Fruit fly (Drosophila melanogaster): ENCODE data around the gene CG2865.

Gene CG2865

DNA sequence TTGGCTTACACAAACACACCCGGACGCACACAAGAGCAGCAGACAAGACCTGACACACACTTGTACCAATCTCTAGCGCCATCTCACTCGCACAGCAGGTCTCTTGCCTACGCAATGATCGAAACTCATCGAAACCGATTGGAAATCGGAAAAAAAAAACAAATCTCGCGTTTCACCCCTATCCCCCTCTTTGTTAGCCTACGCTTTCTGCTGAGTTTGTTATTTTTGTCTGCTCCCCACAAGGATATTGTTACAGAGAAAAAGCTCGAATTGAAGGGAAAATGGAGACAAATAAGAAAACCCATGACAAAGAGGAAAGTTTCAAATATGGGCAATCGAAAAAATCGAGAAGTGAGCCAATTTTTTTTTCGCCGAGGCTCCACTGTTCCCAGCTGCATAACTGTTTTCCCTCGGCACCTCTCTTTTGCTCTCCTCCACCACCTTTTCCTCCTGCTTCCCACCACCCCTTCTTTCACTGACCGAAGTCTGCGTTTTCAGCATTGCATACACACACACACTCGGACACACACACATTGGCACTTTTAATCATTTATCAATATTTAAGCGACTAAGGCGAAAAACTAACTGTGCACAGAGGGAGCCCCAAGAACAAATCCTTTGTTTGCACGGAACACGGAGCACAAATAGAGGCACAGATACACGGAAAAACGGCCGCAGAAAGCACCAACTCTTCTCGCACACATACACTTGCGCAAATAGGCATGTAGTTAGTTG, 23.2 kb downstream of the CG2865 start:
- no peak for TF ChIP-seq usp (GFP tag; optimal IDR thresholded peaks at IDR 0.05)

DNA sequence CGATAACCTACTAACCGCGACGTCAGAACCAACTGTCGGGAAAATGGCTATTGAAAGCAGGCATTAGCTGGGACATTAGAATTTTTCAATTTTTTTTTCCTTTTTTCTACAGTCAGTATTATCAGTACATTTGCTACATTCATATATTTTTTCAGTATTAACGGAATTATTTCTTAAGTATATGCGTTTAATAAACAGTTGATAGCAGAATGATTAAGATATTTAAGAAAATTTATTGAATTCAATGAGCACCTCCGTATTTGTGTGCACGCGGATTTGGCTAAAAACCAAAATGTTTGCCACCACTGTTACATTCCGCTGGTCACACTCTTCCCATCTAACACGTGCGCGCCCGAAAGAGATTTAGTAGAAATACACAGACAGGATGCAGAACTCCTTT, 30.7 kb downstream of the CG2865 start, which contains the start of the genes temp and CG3071:
Gene temp (minus strand): TSS at position 5 of the 400 bp plus-strand sequence.
Gene CG3071 (plus strand): TSS at position 327 of the 400 bp plus-strand sequence.
- TF ChIP-seq pan (optimal IDR thresholded peaks at IDR 0.05) (no peak), EcR (GFP tag; optimal IDR thresholded peaks at IDR 0.05) (no peak), usp (GFP tag; optimal IDR thresholded peaks at IDR 0.05) (no peak), psq (optimal IDR thresholded peaks at IDR 0.05) (no peak), Dll (optimal IDR thresholded peaks at IDR 0.05) (no peak), CG8478 (optimal IDR thresholded peaks at IDR 0.05) (no peak)

DNA sequence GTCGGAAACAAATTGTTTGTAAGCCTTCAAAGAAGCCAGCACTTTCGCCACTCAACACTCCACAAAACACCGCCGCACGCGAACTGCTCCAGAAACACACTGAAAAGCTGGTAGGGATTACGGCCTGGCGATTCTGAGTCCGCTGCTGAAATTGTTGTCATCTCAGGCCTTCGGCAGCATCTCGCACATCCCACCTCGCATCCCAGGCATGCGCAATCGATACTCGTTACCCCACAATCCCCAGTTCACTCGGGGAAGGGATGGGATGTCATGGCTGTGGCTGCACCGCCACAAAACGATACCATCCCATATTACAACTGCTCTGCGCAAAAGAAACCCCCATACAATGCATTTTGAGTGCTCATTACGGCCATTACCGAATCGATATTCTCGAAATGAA, 33.4 kb downstream of the CG2865 start, which contains the start of gene CG3078:
Gene CG3078 (minus strand): TSS at position 101 of the 400 bp plus-strand sequence.
- TF ChIP-seq psq (optimal IDR thresholded peaks at IDR 0.05) = no peak
- TF ChIP-seq usp (GFP tag; optimal IDR thresholded peaks at IDR 0.05) = no peak
- TF ChIP-seq pan (optimal IDR thresholded peaks at IDR 0.05) = no peak
- TF ChIP-seq EcR (GFP tag; optimal IDR thresholded peaks at IDR 0.05) = no peak
- TF ChIP-seq Dll (optimal IDR thresholded peaks at IDR 0.05) = no peak
- no peak for TF ChIP-seq CG8478 (optimal IDR thresholded peaks at IDR 0.05)

DNA sequence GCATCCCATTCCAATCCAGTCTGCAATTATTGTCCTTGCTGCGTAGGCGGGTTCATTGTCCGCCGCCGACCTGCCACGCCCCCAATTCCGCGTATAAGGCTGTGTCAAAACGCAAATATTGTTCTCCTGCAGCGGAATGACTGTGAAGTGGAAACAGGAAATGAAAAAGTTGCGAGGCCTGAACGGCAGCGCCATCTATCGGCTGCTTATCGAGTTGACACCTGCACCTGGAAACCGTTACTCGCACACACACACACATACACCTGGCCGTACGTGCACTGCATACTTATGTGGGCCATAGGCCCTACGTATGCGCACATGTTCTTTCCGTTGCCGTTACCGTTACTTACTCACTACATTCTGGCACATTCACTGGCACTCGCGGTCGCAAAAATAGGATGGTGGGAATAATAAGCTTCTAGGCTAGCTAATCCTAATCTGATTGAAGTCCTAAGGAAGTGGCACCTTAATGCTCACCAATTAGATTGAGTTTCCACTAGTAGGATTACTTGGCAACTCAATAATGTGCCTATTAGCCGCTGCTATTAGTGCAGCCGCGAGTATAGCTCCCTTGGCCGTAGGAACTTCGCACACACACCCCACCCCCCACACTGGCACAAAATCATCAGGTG, 34.5 kb downstream of the CG2865 start:
- no peak for TF ChIP-seq CG8478 (optimal IDR thresholded peaks at IDR 0.05)
- TF ChIP-seq EcR (GFP tag; optimal IDR thresholded peaks at IDR 0.05) = no peak
- TF ChIP-seq usp (GFP tag; optimal IDR thresholded peaks at IDR 0.05) = no peak
- TF ChIP-seq Dll (optimal IDR thresholded peaks at IDR 0.05) = no peak
- no peak for TF ChIP-seq pan (optimal IDR thresholded peaks at IDR 0.05)
- TF ChIP-seq psq (optimal IDR thresholded peaks at IDR 0.05) = no peak

DNA sequence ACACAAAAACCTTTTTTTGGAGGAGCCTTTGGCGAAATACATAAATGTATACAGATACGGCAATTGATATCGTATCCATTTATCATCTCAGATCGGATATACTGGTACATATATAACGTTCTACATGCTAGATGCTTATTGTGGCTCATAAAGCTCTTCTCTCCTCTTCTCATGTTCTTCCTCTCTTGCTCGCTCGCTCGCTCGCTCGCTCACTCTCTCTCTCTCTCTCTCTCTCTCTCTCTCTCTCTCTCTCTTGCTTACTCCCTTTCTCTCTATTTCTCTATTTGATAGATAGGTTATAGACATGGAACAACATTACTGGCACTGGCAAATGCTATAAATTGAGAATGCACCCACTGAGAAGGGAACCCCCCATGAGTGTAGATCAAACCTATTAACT, 38.2 kb downstream of the CG2865 start:
- TF ChIP-seq Dll (optimal IDR thresholded peaks at IDR 0.05) = no peak
- TF ChIP-seq CG8478 (optimal IDR thresholded peaks at IDR 0.05) = no peak
- no peak for TF ChIP-seq usp (GFP tag; optimal IDR thresholded peaks at IDR 0.05)
- no peak for TF ChIP-seq EcR (GFP tag; optimal IDR thresholded peaks at IDR 0.05)
- no peak for TF ChIP-seq pan (optimal IDR thresholded peaks at IDR 0.05)
- TF ChIP-seq psq (optimal IDR thresholded peaks at IDR 0.05) = no peak

DNA sequence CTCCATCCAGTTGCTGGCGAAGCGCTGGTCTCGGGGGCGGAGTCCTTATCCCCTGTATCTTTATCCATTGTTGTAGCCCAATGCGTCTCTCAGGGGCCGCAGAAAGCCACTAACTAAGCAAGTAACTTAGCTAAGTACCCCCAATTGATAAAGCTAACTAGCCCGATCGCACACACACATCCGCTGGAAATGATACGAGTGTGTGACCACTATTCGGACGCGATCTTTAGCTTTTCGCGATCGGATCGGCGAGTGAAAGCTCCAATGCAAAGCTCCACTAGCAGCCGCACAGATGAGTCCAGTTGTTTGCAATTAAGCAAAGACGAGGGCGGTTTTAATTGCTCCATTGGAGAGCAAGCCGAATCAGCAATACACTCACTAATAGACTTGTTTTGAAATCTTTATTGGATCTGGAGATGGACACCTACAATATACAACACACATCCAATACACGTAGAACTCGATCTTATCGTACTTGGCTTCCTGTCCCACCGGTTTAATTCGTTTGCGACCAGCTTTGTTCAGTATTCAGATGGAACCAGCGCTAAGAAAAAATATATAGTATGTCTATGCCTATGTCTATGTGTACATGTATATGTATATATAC, 39.1 kb downstream of the CG2865 start, which contains the start of gene CG3091:
Gene CG3091 (minus strand): TSS at position 178 of the 607 bp plus-strand sequence.
- TF ChIP-seq usp (GFP tag; optimal IDR thresholded peaks at IDR 0.05) = no peak
- no peak for TF ChIP-seq EcR (GFP tag; optimal IDR thresholded peaks at IDR 0.05)
- TF ChIP-seq CG8478 (optimal IDR thresholded peaks at IDR 0.05) = no peak
- TF ChIP-seq Dll (optimal IDR thresholded peaks at IDR 0.05) = no peak
- no peak for TF ChIP-seq pan (optimal IDR thresholded peaks at IDR 0.05)
- no peak for TF ChIP-seq psq (optimal IDR thresholded peaks at IDR 0.05)

DNA sequence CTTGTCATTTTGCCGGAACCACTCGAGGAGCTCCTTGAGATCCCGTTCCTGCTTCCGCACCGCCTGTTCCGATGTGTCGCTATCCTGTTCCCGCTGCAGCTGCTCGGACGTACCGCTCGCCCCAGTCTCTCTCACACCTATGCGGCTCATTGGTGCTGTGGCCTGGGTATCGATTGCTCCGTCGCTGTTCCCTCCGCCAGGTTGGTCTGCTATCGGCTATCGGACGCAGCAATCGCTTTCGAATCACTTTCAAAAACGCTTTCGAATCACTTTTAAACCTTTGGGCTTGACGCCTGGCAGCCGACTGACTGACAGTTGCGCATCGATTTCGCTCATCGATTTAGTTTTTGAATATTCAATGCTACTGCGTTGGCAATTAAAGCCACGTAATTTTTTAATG, 41.5 kb downstream of the CG2865 start, which contains the start of gene CG3191:
Gene CG3191 (minus strand): TSS at position 306 of the 400 bp plus-strand sequence.
- TF ChIP-seq Dll (optimal IDR thresholded peaks at IDR 0.05) (no peak), CG8478 (optimal IDR thresholded peaks at IDR 0.05) (no peak), usp (GFP tag; optimal IDR thresholded peaks at IDR 0.05) (no peak), pan (optimal IDR thresholded peaks at IDR 0.05) (no peak), psq (optimal IDR thresholded peaks at IDR 0.05) (no peak), EcR (GFP tag; optimal IDR thresholded peaks at IDR 0.05) (no peak)

DNA sequence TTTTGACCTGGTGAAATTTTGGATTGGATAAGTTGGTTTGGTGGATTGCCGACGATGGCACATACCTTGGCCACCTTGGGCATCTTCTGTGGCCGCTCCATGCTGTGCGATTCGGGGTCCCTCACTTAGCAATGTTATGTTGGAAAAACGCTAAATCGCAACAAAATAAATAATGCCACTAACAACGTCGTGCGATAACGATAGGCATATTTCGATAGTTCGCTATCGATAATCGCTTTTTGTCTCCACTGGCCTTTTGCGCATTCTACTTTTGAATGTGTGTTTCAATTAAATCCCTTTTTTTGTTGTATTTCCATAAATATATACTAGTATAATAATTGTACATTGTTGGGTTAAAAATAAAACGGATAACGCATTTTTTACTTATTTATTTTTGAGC, 43.4 kb downstream of the CG2865 start, which contains the start of gene crn:
Gene crn (minus strand): TSS at position 221 of the 400 bp plus-strand sequence.
- no peak for TF ChIP-seq CG8478 (optimal IDR thresholded peaks at IDR 0.05)
- no peak for TF ChIP-seq EcR (GFP tag; optimal IDR thresholded peaks at IDR 0.05)
- TF ChIP-seq psq (optimal IDR thresholded peaks at IDR 0.05) = no peak
- TF ChIP-seq usp (GFP tag; optimal IDR thresholded peaks at IDR 0.05) = no peak
- no peak for TF ChIP-seq pan (optimal IDR thresholded peaks at IDR 0.05)
- TF ChIP-seq Dll (optimal IDR thresholded peaks at IDR 0.05) = no peak

DNA sequence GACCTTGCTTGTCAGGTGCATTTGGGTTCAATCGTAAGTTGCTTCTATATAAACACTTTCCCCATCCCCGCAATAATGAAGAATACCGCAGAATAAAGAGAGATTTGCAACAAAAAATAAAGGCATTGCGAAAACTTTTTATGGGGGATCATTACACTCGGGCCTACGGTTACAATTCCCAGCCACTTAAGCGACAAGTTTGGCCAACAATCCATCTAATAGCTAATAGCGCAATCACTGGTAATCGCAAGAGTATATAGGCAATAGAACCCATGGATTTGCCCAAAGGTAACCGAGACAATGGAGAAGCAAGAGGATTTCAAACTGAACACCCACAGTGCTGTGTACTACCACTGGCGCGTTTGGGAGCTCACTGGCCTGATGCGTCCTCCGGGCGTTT, 47.3 kb downstream of the CG2865 start, which contains the start of gene Or2a:
Gene Or2a (plus strand): TSS at position 301 of the 400 bp plus-strand sequence.
- TF ChIP-seq EcR (GFP tag; optimal IDR thresholded peaks at IDR 0.05) = no peak
- TF ChIP-seq pan (optimal IDR thresholded peaks at IDR 0.05) = no peak
- TF ChIP-seq psq (optimal IDR thresholded peaks at IDR 0.05) = no peak
- no peak for TF ChIP-seq CG8478 (optimal IDR thresholded peaks at IDR 0.05)
- TF ChIP-seq usp (GFP tag; optimal IDR thresholded peaks at IDR 0.05) = no peak
- no peak for TF ChIP-seq Dll (optimal IDR thresholded peaks at IDR 0.05)

DNA sequence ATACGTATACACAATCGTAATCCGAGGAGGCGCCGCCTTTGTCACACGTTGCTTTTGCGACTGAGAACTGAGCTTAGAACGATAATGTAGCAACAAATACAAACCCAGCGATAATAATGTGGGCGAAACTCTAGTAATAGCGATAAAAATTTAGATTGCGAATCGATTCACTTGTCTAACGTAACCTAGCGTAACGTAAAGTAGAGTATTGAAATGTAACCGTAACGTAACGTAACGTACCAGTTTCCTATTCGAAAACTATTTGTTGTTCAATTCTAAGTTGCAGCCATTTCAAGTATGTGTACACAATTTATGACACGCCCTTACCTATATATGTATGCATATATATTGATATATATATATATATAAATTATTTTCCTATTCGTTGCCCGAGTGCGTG, 48.5 kb downstream of the CG2865 start:
- TF ChIP-seq pan (optimal IDR thresholded peaks at IDR 0.05) = no peak
- TF ChIP-seq EcR (GFP tag; optimal IDR thresholded peaks at IDR 0.05) = no peak

DNA sequence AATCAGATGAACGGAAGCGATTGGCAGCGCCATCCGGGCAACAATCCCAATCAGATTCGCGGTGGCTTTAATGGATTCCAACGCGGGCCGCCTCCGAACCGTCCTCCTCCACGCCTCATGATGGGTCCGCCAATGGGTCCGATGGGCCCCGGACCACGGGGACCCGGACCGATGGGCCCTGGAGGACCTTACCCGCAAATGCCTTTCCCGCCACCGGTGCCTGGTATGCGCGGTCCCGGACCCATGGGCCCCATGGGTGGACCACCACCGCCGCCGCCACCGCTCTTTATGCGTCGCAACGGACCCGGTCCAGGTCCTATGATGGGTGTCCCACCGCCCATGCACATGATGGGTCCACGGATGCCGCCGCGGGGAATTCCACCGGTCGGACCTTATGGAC, 50.3 kb downstream of the CG2865 start:
- TF ChIP-seq psq (optimal IDR thresholded peaks at IDR 0.05) (no peak), EcR (GFP tag; optimal IDR thresholded peaks at IDR 0.05) (no peak), usp (GFP tag; optimal IDR thresholded peaks at IDR 0.05) (no peak), pan (optimal IDR thresholded peaks at IDR 0.05) (no peak), CG8478 (optimal IDR thresholded peaks at IDR 0.05) (no peak), Dll (optimal IDR thresholded peaks at IDR 0.05) (no peak)

DNA sequence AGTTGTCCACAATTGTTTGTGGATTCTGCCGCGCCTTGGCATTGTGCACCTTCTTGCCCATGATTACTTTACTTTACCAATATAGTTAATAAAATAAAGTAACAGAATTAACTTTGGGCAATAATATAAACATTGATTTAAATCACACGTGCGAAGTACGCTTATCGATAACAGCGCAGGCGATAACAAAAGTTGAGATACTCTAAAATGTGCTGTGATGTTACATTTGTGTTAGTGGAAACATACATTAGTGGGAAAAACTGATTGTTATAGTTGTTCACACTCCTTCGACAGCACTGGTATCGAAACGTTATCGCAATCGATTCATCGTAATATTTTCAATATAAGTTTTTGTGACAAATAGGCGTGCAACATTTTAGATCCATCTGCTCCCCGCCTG, 51.4 kb downstream of the CG2865 start, which contains the start of gene kz:
Gene kz (minus strand): TSS at position 194 of the 400 bp plus-strand sequence.
- TF ChIP-seq pan (optimal IDR thresholded peaks at IDR 0.05) = no peak
- no peak for TF ChIP-seq usp (GFP tag; optimal IDR thresholded peaks at IDR 0.05)
- TF ChIP-seq Dll (optimal IDR thresholded peaks at IDR 0.05) = no peak
- TF ChIP-seq CG8478 (optimal IDR thresholded peaks at IDR 0.05) = no peak
- no peak for TF ChIP-seq psq (optimal IDR thresholded peaks at IDR 0.05)
- TF ChIP-seq EcR (GFP tag; optimal IDR thresholded peaks at IDR 0.05) = no peak
